Worm (Caenorhabditis elegans): ENCODE data around the gene marc-2.

marc-2 gene

ce11 chrII:10627086-10627485 is 33.7 kb downstream of the marc-2 start:
- TF ChIP-seq cnd-1 (tag; optimal IDR thresholded peaks at IDR 0.05) = no peak
- no peak for TF ChIP-seq drap-1 (GFP tag; optimal IDR thresholded peaks at IDR 0.05)
- TF ChIP-seq ceh-83 (GFP tag; optimal IDR thresholded peaks at IDR 0.05) = no peak
- no peak for TF ChIP-seq tbx-8 (GFP tag; optimal IDR thresholded peaks at IDR 0.05)
- TF ChIP-seq ham-2 (GFP tag; optimal IDR thresholded peaks at IDR 0.05) = no peak
- TF ChIP-seq pha-4 (tag; optimal IDR thresholded peaks at IDR 0.05) = no peak
- no peak for TF ChIP-seq ceh-39 (tag; optimal IDR thresholded peaks at IDR 0.05)
- no peak for TF ChIP-seq sem-2 (GFP tag; optimal IDR thresholded peaks at IDR 0.05)
- TF ChIP-seq unc-62 (GFP tag; optimal IDR thresholded peaks at IDR 0.05) = no peak
- no peak for TF ChIP-seq nhr-237 (tag; optimal IDR thresholded peaks at IDR 0.05)
- TF ChIP-seq ztf-11 (tag; optimal IDR thresholded peaks at IDR 0.05) = no peak
- TF ChIP-seq lin-13 (tag; optimal IDR thresholded peaks at IDR 0.05) = no peak
- TF ChIP-seq ceh-43 (GFP tag; optimal IDR thresholded peaks at IDR 0.05) = no peak
- no peak for TF ChIP-seq nhr-76 (tag; optimal IDR thresholded peaks at IDR 0.05)
- no peak for TF ChIP-seq flh-1 (GFP tag; optimal IDR thresholded peaks at IDR 0.05)
- no peak for TF ChIP-seq mls-2 (tag; optimal IDR thresholded peaks at IDR 0.05)
- TF ChIP-seq M03D4.4 (tag; optimal IDR thresholded peaks at IDR 0.05) = no peak
- no peak for TF ChIP-seq mep-1 (tag; optimal IDR thresholded peaks at IDR 0.05)
- no peak for TF ChIP-seq hlh-1 (tag; optimal IDR thresholded peaks at IDR 0.05)
- TF ChIP-seq mab-5 (tag; optimal IDR thresholded peaks at IDR 0.05) = no peak

- TF ChIP-seq drap-1 (GFP tag; optimal IDR thresholded peaks at IDR 0.05) (no peak), sem-2 (GFP tag; optimal IDR thresholded peaks at IDR 0.05) (no peak), sptf-1 (tag; optimal IDR thresholded peaks at IDR 0.05) (no peak), tbx-8 (GFP tag; optimal IDR thresholded peaks at IDR 0.05) (no peak)
These were observed 38.8 kb downstream of the marc-2 start, which contains the start of gene cutl-9 for ce11 chrII:10621965-10622364. cutl-9 (plus strand) TSS chrII:10622265.

DNA sequence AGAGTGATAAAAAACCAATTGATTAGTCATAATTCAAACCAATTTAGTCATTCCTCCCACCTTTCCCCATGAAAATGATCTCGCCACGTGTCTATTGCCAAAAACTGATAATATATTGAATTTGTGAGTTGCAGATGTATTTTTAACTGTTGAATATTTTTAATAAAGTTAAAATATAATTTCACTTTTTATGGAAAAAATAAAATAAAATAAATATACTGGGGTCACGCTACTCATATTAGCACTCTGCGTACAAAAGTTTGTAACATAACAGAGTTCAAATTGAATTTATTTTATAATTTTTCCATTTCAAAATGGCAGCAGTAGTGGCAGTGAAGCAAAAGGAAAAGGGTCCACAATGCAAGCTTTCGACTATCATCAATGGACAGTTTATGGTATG is 42.6 kb downstream of the marc-2 start, which contains the start of gene C14A4.13:
Gene C14A4.13 (plus strand): TSS at position 301 of the 400 bp plus-strand sequence.
- no peak for TF ChIP-seq elt-1 (tag; optimal IDR thresholded peaks at IDR 0.05; ENCODE audit: borderline replicate concordance, insufficient read depth)
- no peak for TF ChIP-seq lin-32 (GFP tag; optimal IDR thresholded peaks at IDR 0.05)
- no peak for TF ChIP-seq pha-4 (tag; optimal IDR thresholded peaks at IDR 0.05)
- no peak for TF ChIP-seq nhr-12 (tag; optimal IDR thresholded peaks at IDR 0.05)
- no peak for TF ChIP-seq lsy-2 (tag; optimal IDR thresholded peaks at IDR 0.05)

- TF ChIP-seq drap-1 (GFP tag; optimal IDR thresholded peaks at IDR 0.05) (no peak), pha-4 (tag; optimal IDR thresholded peaks at IDR 0.05) (peak; percentile 14), M03D4.4 (tag; optimal IDR thresholded peaks at IDR 0.05) (no peak), ces-1 (GFP tag; optimal IDR thresholded peaks at IDR 0.05) (no peak), ham-2 (GFP tag; optimal IDR thresholded peaks at IDR 0.05) (no peak)
These were observed 48.0 kb downstream of the marc-2 start, which contains the start of gene C14A4.12 for ce11 chrII:10612743-10613142. C14A4.12 (plus strand) TSS chrII:10613043.

All from whole organism, mixed stage, embryonic.